Worm (Caenorhabditis elegans) whole organism, young adult: ENCODE results near the gene irg-1.
A peak's percentile ranks its signal among the peaks of the same experiment; 100 is the strongest.

ENCODE experiments used
- B0336.3 ChIP-seq: fragments of 200-800 bp; sonication (Bioruptor generic); IDR thresholded peaks from 2 replicates; pipeline ENCODE4 v1.3.6; 2022; ENCODE audit warnings: missing genetic modification characterization, missing compliant biosample characterization
- F10E7.11 ChIP-seq: sonication (generic microtip); optimal IDR thresholded peaks from 2 replicates; lab custom pipeline; 2017; ENCODE audit warnings: mild to moderate bottlenecking, missing genetic modification characterization, moderate library complexity, missing compliant biosample characterization
- F23B12.7 ChIP-seq: sonication (generic microtip); optimal IDR thresholded peaks from 2 replicates; lab custom pipeline; 2017; ENCODE audit warnings: missing genetic modification characterization, mild to moderate bottlenecking, missing compliant biosample characterization, antibody characterized with exemption, moderate library complexity; ENCODE audit not compliant: insufficient read depth
- F39B2.1 ChIP-seq: fragments of 200-800 bp; sonication (Bioruptor generic); IDR thresholded peaks from 2 replicates; pipeline ENCODE4 v1.3.6; 2022; ENCODE audit warnings: missing genetic modification reagents, missing genetic modification characterization, missing compliant biosample characterization
- F55B11.4 ChIP-seq: sonication (generic microtip); optimal IDR thresholded peaks from 2 replicates; lab custom pipeline; 2016; ENCODE audit warnings: missing compliant biosample characterization, missing genetic modification characterization, borderline replicate concordance; ENCODE audit not compliant: insufficient read depth
- Y67H2A.10 ChIP-seq: fragments of 200-800 bp; sonication (Bioruptor generic); conservative IDR thresholded peaks from 2 replicates; pipeline ENCODE4 v1.3.6; 2022; ENCODE audit warnings: missing genetic modification reagents, missing genetic modification characterization, missing compliant biosample characterization
- athp-1 ChIP-seq: sonication (generic microtip); optimal IDR thresholded peaks from 2 replicates; lab custom pipeline; 2017; ENCODE audit warnings: mild to moderate bottlenecking, missing genetic modification characterization, missing compliant biosample characterization
- bed-2 ChIP-seq: fragments of 200-800 bp; sonication (Bioruptor generic); IDR thresholded peaks from 2 replicates; pipeline ENCODE4 v1.3.6; 2022; ENCODE audit warnings: missing genetic modification reagents, missing genetic modification characterization, missing compliant biosample characterization
- ceh-100 ChIP-seq: fragments of 200-800 bp; sonication (Bioruptor generic); IDR thresholded peaks from 2 replicates; pipeline ENCODE4 v1.3.6; 2022; ENCODE audit warnings: missing genetic modification reagents, missing genetic modification characterization, missing compliant biosample characterization
- chd-7 ChIP-seq: sonication (generic microtip); optimal IDR thresholded peaks from 2 replicates; lab custom pipeline; 2016; ENCODE audit warnings: mild to moderate bottlenecking, missing genetic modification characterization, moderate library complexity, missing compliant biosample characterization
- egl-18 ChIP-seq: fragments of 200-800 bp; sonication (Bioruptor generic); IDR thresholded peaks from 2 replicates; pipeline ENCODE4 v1.3.6; 2022; ENCODE audit warnings: missing genetic modification reagents, missing genetic modification characterization, missing compliant biosample characterization
- egrh-3 ChIP-seq: fragments of 200-800 bp; sonication (Bioruptor generic); IDR thresholded peaks from 2 replicates; pipeline ENCODE4 v1.3.6; 2022; ENCODE audit warnings: missing genetic modification reagents, missing genetic modification characterization, missing compliant biosample characterization
- gei-17 ChIP-seq: fragments of 200-800 bp; sonication (Bioruptor generic); optimal IDR thresholded peaks from 2 replicates; lab custom pipeline; 2018; ENCODE audit warnings: mild to moderate bottlenecking, missing genetic modification characterization, missing compliant biosample characterization
- hlh-26 ChIP-seq: fragments of 200-800 bp; sonication (Bioruptor generic); conservative IDR thresholded peaks from 2 replicates; pipeline ENCODE4 v1.3.6; 2022; ENCODE audit warnings: missing genetic modification reagents, missing genetic modification characterization, missing compliant biosample characterization
- hrde-1 ChIP-seq: sonication (generic microtip); optimal IDR thresholded peaks from 2 replicates; lab custom pipeline; 2016; ENCODE audit warnings: missing genetic modification characterization, mild to moderate bottlenecking, missing compliant biosample characterization, moderate library complexity, missing genotype, missing genetic modification reagents, borderline replicate concordance
- lin-26 ChIP-seq: fragments of 200-800 bp; sonication (Bioruptor generic); IDR thresholded peaks from 2 replicates; pipeline ENCODE4 v1.3.6; 2022; ENCODE audit warnings: missing genetic modification reagents, missing genetic modification characterization, missing compliant biosample characterization
- lin-54 ChIP-seq: fragments of 200-800 bp; sonication (Bioruptor generic); optimal IDR thresholded peaks from 2 replicates; lab custom pipeline; 2018; ENCODE audit warnings: mild to moderate bottlenecking, missing genetic modification characterization, missing compliant biosample characterization
- madf-3 ChIP-seq: fragments of 200-800 bp; sonication (Bioruptor generic); IDR thresholded peaks from 2 replicates; pipeline ENCODE4 v1.3.6; 2022; ENCODE audit warnings: missing genetic modification reagents, missing genetic modification characterization, missing compliant biosample characterization
- madf-6 ChIP-seq: fragments of 200-800 bp; sonication (Bioruptor generic); IDR thresholded peaks from 2 replicates; pipeline ENCODE4 v1.3.6; 2022; ENCODE audit warnings: missing genetic modification reagents, missing genetic modification characterization, missing compliant biosample characterization
- mxl-1 ChIP-seq: sonication (generic microtip); optimal IDR thresholded peaks from 2 replicates; lab custom pipeline; 2016; ENCODE audit warnings: missing genetic modification characterization, missing compliant biosample characterization
- nfyb-1 ChIP-seq: fragments of 200-800 bp; sonication (Bioruptor generic); IDR thresholded peaks from 2 replicates; pipeline ENCODE4 v1.3.6; 2022; ENCODE audit warnings: missing genetic modification reagents, missing genetic modification characterization, missing compliant biosample characterization
- nhr-120 ChIP-seq: fragments of 200-800 bp; sonication (Bioruptor generic); IDR thresholded peaks from 2 replicates; pipeline ENCODE4 v1.3.6; 2022; ENCODE audit warnings: missing genetic modification characterization, missing compliant biosample characterization
- nhr-80 ChIP-seq: sonication (generic microtip); optimal IDR thresholded peaks from 2 replicates; lab custom pipeline; 2016; ENCODE audit warnings: missing genetic modification characterization, missing compliant biosample characterization
- pha-4 ChIP-seq: fragments of 150-350 bp; sonication (generic microtip); optimal IDR thresholded peaks from 2 replicates; lab custom pipeline; 2014; ENCODE audit warnings: missing biosample characterization, missing genetic modification reagents, missing genetic modification characterization
- sea-2 ChIP-seq: fragments of 200-800 bp; sonication (Bioruptor generic); IDR thresholded peaks from 2 replicates; pipeline ENCODE4 v1.3.6; 2022; ENCODE audit warnings: missing genetic modification characterization, missing compliant biosample characterization
- tbx-9 ChIP-seq: sonication (generic microtip); optimal IDR thresholded peaks from 2 replicates; lab custom pipeline; 2016; ENCODE audit warnings: borderline replicate concordance, missing genetic modification characterization, inconsistent platforms, missing compliant biosample characterization
- xnd-1 ChIP-seq: sonication (generic microtip); optimal IDR thresholded peaks from 2 replicates; lab custom pipeline; 2016; ENCODE audit warnings: missing genotype, missing genetic modification reagents, missing genetic modification characterization, missing compliant biosample characterization
- zfh-2 ChIP-seq: fragments of 200-800 bp; sonication (Bioruptor generic); conservative IDR thresholded peaks from 2 replicates; pipeline ENCODE4 v1.3.6; 2022; ENCODE audit warnings: missing genetic modification reagents, missing genetic modification characterization, missing compliant biosample characterization
- ztf-18 ChIP-seq: sonication (generic microtip); optimal IDR thresholded peaks from 2 replicates; lab custom pipeline; 2016; ENCODE audit warnings: missing genotype, mild to moderate bottlenecking, missing genetic modification characterization, missing compliant biosample characterization

irg-1 gene

DNA sequence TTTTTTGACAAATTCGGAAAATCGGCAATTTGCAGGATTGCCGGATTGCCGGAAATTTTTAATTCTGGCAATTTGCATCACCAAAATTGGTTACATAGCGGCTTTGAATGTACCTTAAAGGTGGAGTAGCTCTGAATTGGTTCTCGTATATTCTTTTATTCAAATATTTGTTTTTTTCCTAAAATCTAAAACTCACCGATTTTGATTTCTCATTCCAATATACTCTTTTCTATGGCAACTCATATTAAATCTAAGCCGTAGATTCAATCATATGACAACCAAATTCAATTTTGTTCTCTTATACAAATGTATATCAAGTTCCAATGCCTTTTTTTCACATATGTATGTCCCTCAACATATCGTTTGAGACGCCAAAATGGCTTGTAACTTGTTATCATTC, 26.2 kb downstream of the irg-1 start, which contains the start of gene sri-21 (continued):
- TF ChIP-seq hlh-26 (GFP tag; lab: Robert Waterston, UW) (no peak), pha-4 (tag; lab: Kevin White, UChicago) (no peak)

DNA sequence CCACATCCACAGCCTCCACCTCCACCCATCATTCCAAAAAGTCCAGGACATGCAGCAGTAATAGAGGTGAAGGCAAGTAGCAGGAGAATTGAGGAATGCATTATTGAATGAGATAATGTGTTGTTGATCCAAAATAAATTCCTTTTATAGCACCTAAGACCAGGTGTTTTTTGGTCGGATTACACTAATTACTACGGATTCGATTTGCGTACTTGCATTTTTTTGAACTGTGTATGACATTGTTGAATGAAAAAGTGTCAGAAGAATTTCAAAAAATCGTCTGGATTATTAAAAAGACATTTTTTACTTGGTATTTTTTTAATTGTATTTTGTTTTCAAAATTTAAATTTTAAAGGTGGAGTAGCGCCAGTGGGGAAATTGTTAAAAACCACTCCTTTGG, 28.4 kb downstream of the irg-1 start, which contains the start of gene grl-28:
Gene grl-28 (minus strand): TSS at position 101 of the 400 bp plus-strand sequence.
- no peak for TF ChIP-seq madf-3 (GFP tag; lab: Robert Waterston, UW)
- TF ChIP-seq, all 124 proteins: peak for 0

DNA sequence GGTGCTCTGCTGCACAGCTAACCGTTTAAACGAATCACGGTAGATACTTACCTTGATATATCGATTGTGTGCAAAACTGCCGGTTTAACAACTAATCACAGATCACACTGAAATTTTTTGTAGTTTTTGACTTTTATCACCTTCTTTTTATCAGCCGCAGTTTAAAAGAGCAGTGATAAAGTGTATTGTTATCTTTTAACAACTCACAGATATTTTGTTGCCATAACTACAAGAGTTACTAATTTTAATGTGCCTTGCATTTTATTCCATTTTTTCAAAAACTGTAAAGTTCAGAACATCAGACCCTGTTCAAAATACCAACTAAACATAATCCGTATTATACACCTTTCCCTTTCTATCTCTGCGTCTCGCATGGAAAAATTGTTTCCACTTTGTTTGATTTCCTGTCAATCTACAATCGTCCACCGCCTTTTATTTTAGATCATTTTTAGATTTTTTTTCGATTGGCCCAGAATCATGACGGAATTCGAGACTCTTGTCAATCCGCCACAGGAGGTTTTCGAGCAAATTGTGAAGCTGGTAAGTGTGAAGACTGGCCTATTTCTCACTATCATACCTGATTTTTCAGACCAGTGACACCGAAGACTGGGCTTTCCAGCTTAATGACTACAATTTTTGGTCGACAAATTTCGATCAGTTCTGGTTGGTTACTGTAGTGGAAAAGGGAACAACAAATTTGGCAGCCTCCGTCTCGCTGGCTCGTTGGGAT, 29.5 kb downstream of the irg-1 start, which contains the start of gene T24A6.20:
Gene T24A6.20 (plus strand): TSS at position 395 of the 730 bp plus-strand sequence.
- TF ChIP-seq nhr-80 (tag; lab: Kevin White, UChicago) (peak; percentile 56), athp-1 (tag; lab: Kevin White, UChicago) (no peak)

DNA sequence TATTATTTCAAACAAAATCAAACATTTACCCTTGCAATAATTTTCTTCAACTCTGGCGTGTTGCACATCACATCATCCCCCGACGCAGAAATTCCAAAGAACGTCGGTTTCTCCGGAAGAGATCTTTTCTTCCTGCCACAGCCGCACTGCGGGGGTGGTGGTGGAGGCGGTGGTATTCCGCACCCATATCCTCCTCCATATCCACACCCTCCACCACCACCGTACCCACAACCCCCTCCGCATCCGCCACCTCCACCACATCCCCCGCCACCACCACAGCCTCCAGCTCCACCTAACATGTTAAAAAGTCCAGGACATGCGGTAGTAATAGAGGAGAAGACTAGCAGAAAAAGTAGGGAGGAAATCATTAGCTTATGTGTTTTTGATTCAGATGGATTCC, 31.5 kb downstream of the irg-1 start, which contains the start of gene grl-29:
Gene grl-29 (minus strand): TSS at position 368 of the 400 bp plus-strand sequence.
- TF ChIP-seq egrh-3 (GFP tag; lab: Robert Waterston, UW) (peak; percentile 74; the same call in 1 of the 2 replicates), B0336.3 (GFP tag; lab: Robert Waterston, UW) (no peak), Y67H2A.10 (no peak), zfh-2 (GFP tag; lab: Robert Waterston, UW) (peak; percentile 85)

DNA sequence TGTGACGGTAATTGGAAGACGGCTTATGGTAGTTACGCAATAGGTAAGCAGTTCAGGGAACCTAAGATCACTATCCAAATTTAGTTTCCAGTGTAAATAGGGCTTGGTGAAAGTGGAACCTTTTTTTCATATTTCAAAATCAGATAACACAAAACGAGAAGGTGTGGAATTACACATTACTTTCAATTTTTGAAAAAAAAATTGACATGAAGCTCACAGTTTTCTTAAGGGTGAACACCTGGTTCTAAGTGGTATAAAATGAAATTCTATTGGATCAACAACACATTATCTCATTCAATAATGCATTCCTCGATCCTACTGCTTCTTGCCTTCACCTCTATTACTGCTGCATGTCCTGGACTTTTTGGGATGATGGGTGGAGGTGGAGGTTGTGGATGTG, 32.6 kb downstream of the irg-1 start, which contains the start of gene grl-30:
Gene grl-30 (plus strand): TSS at position 301 of the 400 bp plus-strand sequence.
- TF ChIP-seq xnd-1, result no peak
- TF ChIP-seq egrh-3 (GFP tag; lab: Robert Waterston, UW), result no peak
- no peak for TF ChIP-seq nhr-120
- TF ChIP-seq F10E7.11, result no peak
- no peak for TF ChIP-seq sea-2 (GFP tag; lab: Robert Waterston, UW)
- TF ChIP-seq egl-18 (GFP tag; lab: Robert Waterston, UW), result no peak
- TF ChIP-seq F39B2.1 (GFP tag; lab: Robert Waterston, UW), result no peak
- TF ChIP-seq hrde-1, result no peak
- no peak for TF ChIP-seq lin-54 (GFP tag; lab: Kevin White, UChicago)
- TF ChIP-seq gei-17 (GFP tag; lab: Kevin White, UChicago), result no peak
- TF ChIP-seq mxl-1 (tag; lab: Kevin White, UChicago), result no peak
- TF ChIP-seq madf-6, result no peak
- TF ChIP-seq lin-26 (GFP tag; lab: Robert Waterston, UW), result no peak
- no peak for TF ChIP-seq F23B12.7 (tag; lab: Kevin White, UChicago)
- no peak for TF ChIP-seq tbx-9 (tag; lab: Kevin White, UChicago)
- no peak for TF ChIP-seq chd-7 (tag; lab: Kevin White, UChicago)
- no peak for TF ChIP-seq bed-2 (GFP tag; lab: Robert Waterston, UW)
- TF ChIP-seq nfyb-1 (GFP tag; lab: Robert Waterston, UW), result no peak

DNA sequence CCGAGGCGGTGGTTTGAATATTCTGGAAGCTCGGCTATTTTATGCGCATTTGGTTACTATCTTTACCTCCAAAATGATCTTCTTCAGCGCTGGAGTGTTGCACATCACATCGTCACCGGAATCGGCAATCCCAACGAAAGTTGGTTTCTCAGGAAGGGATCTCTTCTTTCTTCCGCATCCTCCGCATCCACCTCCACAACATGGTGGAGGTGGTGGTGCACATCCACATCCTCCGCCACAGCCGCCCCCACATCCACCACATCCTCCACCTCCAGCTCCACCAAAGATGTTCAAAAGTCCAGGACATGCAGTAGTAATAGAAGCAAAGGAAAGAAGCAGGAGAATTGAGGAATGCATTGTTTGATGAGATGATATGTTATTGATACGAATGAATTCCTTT, 34.0 kb downstream of the irg-1 start, which contains the start of gene grl-31:
Gene grl-31 (minus strand): TSS at position 357 of the 400 bp plus-strand sequence.
- TF ChIP-seq ztf-18 (tag; lab: Kevin White, UChicago) (no peak), ceh-100 (no peak), zfh-2 (GFP tag; lab: Robert Waterston, UW) (peak; percentile 59), F55B11.4 (tag; lab: Kevin White, UChicago) (no peak), athp-1 (tag; lab: Kevin White, UChicago) (no peak)
- TF ChIP-seq, all 124 proteins: peak for 1
